Worm (Caenorhabditis elegans) whole organism, late embryonic: ENCODE measurements around the gene sru-39.

Experiments used
- C08G9.2 ChIP-seq: sonication (generic microtip); optimal IDR thresholded peaks from 2 replicates; lab custom pipeline; 2016; ENCODE audit warnings: mild to moderate bottlenecking, missing genetic modification characterization, moderate library complexity, missing compliant biosample characterization
- ama-1 ChIP-seq: fragments of 150-350 bp; optimal IDR thresholded peaks from 2 replicates; lab custom pipeline; 2014
- che-1 ChIP-seq: sonication (generic microtip); optimal IDR thresholded peaks from 2 replicates; lab custom pipeline; 2016; ENCODE audit warnings: mild to moderate bottlenecking, missing genetic modification characterization, missing compliant biosample characterization
- dve-1 ChIP-seq: sonication (generic microtip); optimal IDR thresholded peaks from 2 replicates; lab custom pipeline; 2017; ENCODE audit warnings: antibody characterized with exemption, mild to moderate bottlenecking, missing genetic modification characterization, missing compliant biosample characterization
- fkh-10 ChIP-seq: fragments of 150-350 bp; optimal IDR thresholded peaks from 2 replicates; lab custom pipeline; 2014; ENCODE audit warnings: missing biosample characterization, missing genetic modification reagents, missing genetic modification characterization
- npax-4 ChIP-seq: sonication (generic microtip); optimal IDR thresholded peaks from 2 replicates; lab custom pipeline; 2016; ENCODE audit warnings: missing genetic modification characterization, missing compliant biosample characterization
- odd-2 ChIP-seq: sonication (generic microtip); optimal IDR thresholded peaks from 2 replicates; lab custom pipeline; 2017; ENCODE audit warnings: antibody characterized with exemption, mild to moderate bottlenecking, missing genetic modification characterization, missing compliant biosample characterization
- pag-3 ChIP-seq: sonication (generic microtip); optimal IDR thresholded peaks from 2 replicates; lab custom pipeline; 2016; ENCODE audit warnings: missing compliant biosample characterization, missing genetic modification characterization, borderline replicate concordance
- pros-1 ChIP-seq: fragments of 150-350 bp; optimal IDR thresholded peaks from 2 replicates; lab custom pipeline; 2014; ENCODE audit warnings: missing biosample characterization, missing genetic modification reagents, missing genetic modification characterization
- sdc-2 ChIP-seq: sonication (generic microtip); optimal IDR thresholded peaks from 2 replicates; lab custom pipeline; 2016; ENCODE audit warnings: missing genotype, missing genetic modification characterization, missing compliant biosample characterization
- ttx-3 ChIP-seq: sonication (generic microtip); optimal IDR thresholded peaks from 2 replicates; lab custom pipeline; 2016; ENCODE audit warnings: missing genetic modification reagents, missing genetic modification characterization, missing compliant biosample characterization
- unc-55 ChIP-seq: sonication (generic microtip); optimal IDR thresholded peaks from 2 replicates; lab custom pipeline; 2017; ENCODE audit warnings: missing biosample characterization, missing genetic modification reagents, missing genetic modification characterization
- zip-5 ChIP-seq: sonication (generic microtip); optimal IDR thresholded peaks from 2 replicates; lab custom pipeline; 2016; ENCODE audit warnings: missing genetic modification characterization, missing compliant biosample characterization

ce11 chrV:9767941-9768340 is 35.3 kb upstream of the sru-39 start:
- no peak for TF ChIP-seq ttx-3
- no peak for TF ChIP-seq pros-1 (tag; lab: Kevin White, UChicago)
- TF ChIP-seq fkh-10 = no peak
- TF ChIP-seq sdc-2 (tag; lab: Kevin White, UChicago) = no peak
- TF ChIP-seq dve-1 (tag; lab: Kevin White, UChicago) = no peak
- TF ChIP-seq C08G9.2 (tag; lab: Kevin White, UChicago) = no peak
- no peak for TF ChIP-seq npax-4 (tag; lab: Kevin White, UChicago)
- TF ChIP-seq zip-5 = no peak
- TF ChIP-seq odd-2 (tag; lab: Kevin White, UChicago) = no peak
- TF ChIP-seq ama-1 (lab: Kevin White, UChicago) = no peak
- no peak for TF ChIP-seq che-1 (tag; lab: Kevin White, UChicago)
- TF ChIP-seq pag-3 (tag; lab: Kevin White, UChicago) = no peak
- TF ChIP-seq unc-55 (GFP tag; lab: Kevin White, UChicago) = no peak
